Fruit fly (Drosophila melanogaster): Measurements from ENCODE around the gene Pvr.

DNA sequence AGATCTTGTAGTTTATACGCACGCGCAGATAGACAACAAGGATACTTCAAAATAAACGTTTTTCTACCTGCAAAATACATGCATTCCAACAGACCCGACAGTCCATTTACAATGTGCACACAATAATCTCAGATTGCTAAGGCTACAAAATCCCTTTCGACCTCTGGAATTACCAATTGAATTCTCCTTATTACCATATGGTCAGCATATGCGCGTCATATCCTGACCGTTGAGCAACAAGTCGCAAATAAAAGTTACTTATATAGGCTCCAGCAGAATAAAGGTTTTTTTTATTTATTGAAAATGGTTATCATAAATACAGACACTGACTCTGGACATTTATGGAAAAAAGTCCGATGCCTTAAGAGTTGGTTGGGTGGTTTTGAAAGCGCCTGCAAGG lies 30.3 kb downstream of the Pvr start:
- TF ChIP-seq dl (GFP tag; optimal IDR thresholded peaks at IDR 0.05; ENCODE audit: insufficient read depth in 1 of 2, partially characterized antibody in 2 of 2), result no peak
- no peak for TF ChIP-seq usp (GFP tag; optimal IDR thresholded peaks at IDR 0.05)
